Worm (Caenorhabditis elegans): ENCODE data around the gene srz-91.

DNA sequence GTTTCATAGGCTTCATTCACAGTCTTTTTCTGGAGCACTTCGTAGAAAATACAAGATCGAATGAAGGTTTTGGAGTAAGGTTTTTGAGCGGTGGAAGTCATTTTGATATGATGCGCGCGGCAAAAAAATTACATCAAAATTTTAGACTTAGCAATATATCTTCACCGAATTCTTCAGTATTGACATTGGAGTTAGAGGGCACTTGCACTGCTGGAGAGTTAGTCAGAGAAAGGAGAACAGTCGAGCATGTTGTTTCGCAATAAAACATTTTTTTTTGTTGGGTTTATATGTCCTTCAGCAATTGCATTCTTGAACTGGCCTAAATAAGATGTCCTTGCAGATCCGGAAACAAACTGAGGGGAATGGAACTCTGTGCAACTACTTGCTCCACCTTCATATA lies 42.0 kb upstream of the srz-91 start, which contains the start of gene fbxa-171:
- TF ChIP-seq gmeb-2 (tag; optimal IDR thresholded peaks at IDR 0.05), result no peak
- TF ChIP-seq C08G9.2 (tag; optimal IDR thresholded peaks at IDR 0.05), result no peak
- TF ChIP-seq sox-4 (tag; optimal IDR thresholded peaks at IDR 0.05), result no peak
- TF ChIP-seq ceh-9 (tag; optimal IDR thresholded peaks at IDR 0.05), result no peak
- TF ChIP-seq nhr-11 (tag; optimal IDR thresholded peaks at IDR 0.05), result no peak
- no peak for TF ChIP-seq che-1 (tag; optimal IDR thresholded peaks at IDR 0.05)
- TF ChIP-seq ceh-31 (tag; optimal IDR thresholded peaks at IDR 0.05), result no peak
- no peak for TF ChIP-seq rnt-1 (tag; optimal IDR thresholded peaks at IDR 0.05)
